Worm (Caenorhabditis elegans): ENCODE measurements around the gene C25A8.1.

Gene C25A8.1

ce11 chrIV:7049672-7050206 lies 38.8 kb downstream of the C25A8.1 start, which contains the start of gene nhr-105:
nhr-105 (plus strand) TSS chrIV:7050156.
- TF ChIP-seq dao-5 (tag; optimal IDR thresholded peaks at IDR 0.05) (no peak), him-1 (tag; optimal IDR thresholded peaks at IDR 0.05) (no peak), W03F9.2 (tag; optimal IDR thresholded peaks at IDR 0.05) (no peak)

- TF ChIP-seq W03F9.2 (tag; optimal IDR thresholded peaks at IDR 0.05) (no peak), dao-5 (tag; optimal IDR thresholded peaks at IDR 0.05) (no peak), him-1 (tag; optimal IDR thresholded peaks at IDR 0.05) (no peak)
Measured at ce11 chrIV:7051515-7051914, 40.6 kb downstream of the C25A8.1 start.

- TF ChIP-seq dao-5 (tag; optimal IDR thresholded peaks at IDR 0.05) (no peak), W03F9.2 (tag; optimal IDR thresholded peaks at IDR 0.05) (no peak), him-1 (tag; optimal IDR thresholded peaks at IDR 0.05) (no peak)
Measured at ce11 chrIV:7052135-7052534, 41.2 kb downstream of the C25A8.1 start.

ce11 chrIV:7057677-7058076 lies 46.7 kb downstream of the C25A8.1 start, which contains the start of gene srx-50:
srx-50 (plus strand) TSS chrIV:7057977.
- no peak for TF ChIP-seq dao-5 (tag; optimal IDR thresholded peaks at IDR 0.05)
- no peak for TF ChIP-seq W03F9.2 (tag; optimal IDR thresholded peaks at IDR 0.05)
- no peak for TF ChIP-seq him-1 (tag; optimal IDR thresholded peaks at IDR 0.05)
